Fruit fly (Drosophila melanogaster): Measurements from ENCODE around the gene RhoGAP92B.

The RhoGAP92B gene

DNA sequence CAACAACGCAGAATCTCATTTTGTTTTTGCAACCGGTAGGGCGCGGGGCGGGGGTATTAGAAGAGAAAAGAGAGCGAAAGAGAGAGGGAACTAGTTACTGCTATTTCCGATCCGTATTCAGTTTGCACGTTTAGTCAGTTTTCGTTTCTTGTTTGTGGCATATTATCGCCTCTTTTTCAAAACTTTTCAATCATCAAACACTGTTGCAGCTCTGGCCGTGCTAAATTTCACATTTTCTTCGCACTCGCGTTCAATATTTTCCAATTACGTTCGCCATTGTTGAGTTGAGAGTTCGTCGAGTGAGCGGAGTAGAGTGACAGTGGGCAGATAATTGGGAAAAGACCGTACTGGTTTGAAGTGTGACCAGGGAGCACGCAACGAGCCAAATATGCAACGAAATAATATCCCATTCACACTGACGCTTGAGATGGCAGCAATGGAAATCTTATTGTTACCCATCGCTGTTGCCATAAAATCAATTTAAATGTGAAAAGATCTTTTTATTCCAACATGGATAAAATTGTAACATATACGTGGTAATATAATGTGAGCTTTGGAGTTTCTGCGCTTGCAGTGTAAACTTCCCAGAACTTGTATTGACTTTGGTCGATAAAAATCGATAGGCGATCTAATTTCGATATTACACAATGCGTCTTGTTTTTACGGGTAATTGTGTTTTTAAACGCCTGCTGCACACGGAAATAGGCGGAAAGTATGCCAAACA lies 43.8 kb upstream of the RhoGAP92B start, which contains the start of the genes Ire1 and Mrm2 (continued):
- TF ChIP-seq ham (GFP tag; IDR thresholded peaks at IDR 0.05) (no peak), NFAT (GFP tag; IDR thresholded peaks at IDR 0.05) (peak; percentile 81), danr (GFP tag; IDR thresholded peaks at IDR 0.05) (peak; percentile 46; the same call in 1 of the 2 replicates), esg (GFP tag; conservative IDR thresholded peaks at IDR 0.05) (peak; percentile 75), nerfin-1 (tag; optimal IDR thresholded peaks at IDR 0.05) (peak; percentile 59), CG7786 (GFP tag; optimal IDR thresholded peaks at IDR 0.05) (peak; percentile 86), dysf (GFP tag; IDR thresholded peaks at IDR 0.05) (peak; percentile 84), salm (tag; optimal IDR thresholded peaks at IDR 0.05) (peak; percentile 21), lilli (GFP tag; optimal IDR thresholded peaks at IDR 0.05) (peak; percentile 91), CG33557 (GFP tag; optimal IDR thresholded peaks at IDR 0.05) (peak; percentile 66), toy (GFP tag; IDR thresholded peaks at IDR 0.05) (no peak; the same call in 1 of the 2 replicates), Dip2 (GFP tag; IDR thresholded peaks at IDR 0.05) (no peak), BEAF-32 (GFP tag; optimal IDR thresholded peaks at IDR 0.05) (peak; percentile 89), GATAe (GFP tag; conservative IDR thresholded peaks at IDR 0.05) (peak; percentile 39; the same call in 1 of the 2 replicates), aop (GFP tag; IDR thresholded peaks at IDR 0.05) (no peak), CG11456 (GFP tag; IDR thresholded peaks at IDR 0.05) (peak; percentile 89), CG12071 (GFP tag; optimal IDR thresholded peaks at IDR 0.05) (no peak), tup (GFP tag; optimal IDR thresholded peaks at IDR 0.05) (no peak), sqz (GFP tag; optimal IDR thresholded peaks at IDR 0.05) (no peak), lov (optimal IDR thresholded peaks at IDR 0.05) (no peak), lov (GFP tag; IDR thresholded peaks at IDR 0.05) (peak; percentile 74; the same call in 1 of the 3 replicates), tio (GFP tag; optimal IDR thresholded peaks at IDR 0.05) (peak; percentile 49), cad (GFP tag; optimal IDR thresholded peaks at IDR 0.05) (no peak), CG3407 (GFP tag; optimal IDR thresholded peaks at IDR 0.05) (peak; percentile 67), D (optimal IDR thresholded peaks at IDR 0.05) (no peak), D (GFP tag; optimal IDR thresholded peaks at IDR 0.05) (peak; percentile 53), gsb-n (tag; optimal IDR thresholded peaks at IDR 0.05) (peak; percentile 78), az2 (GFP tag; optimal IDR thresholded peaks at IDR 0.05) (peak; percentile 80), CG8765 (GFP tag; IDR thresholded peaks at IDR 0.05) (peak; percentile 76), CG5953 (GFP tag; IDR thresholded peaks at IDR 0.05) (no peak), Deaf1 (tag; optimal IDR thresholded peaks at IDR 0.05) (peak; percentile 29), dati (GFP tag; IDR thresholded peaks at IDR 0.05) (no peak), C15 (GFP tag; IDR thresholded peaks at IDR 0.05) (no peak), z (GFP tag; IDR thresholded peaks at IDR 0.05) (0 out of 3 replicates have a peak, but pooled peaks have one; percentile 26), tll (GFP tag; optimal IDR thresholded peaks at IDR 0.05) (peak; percentile 75 to 95), Dip3 (GFP tag; optimal IDR thresholded peaks at IDR 0.05) (peak; percentile 88), pb (GFP tag; optimal IDR thresholded peaks at IDR 0.05) (peak; percentile 82), caup (GFP tag; optimal IDR thresholded peaks at IDR 0.05; ENCODE audit: severe bottlenecking) (peak; percentile 68), Mes4 (GFP tag; optimal IDR thresholded peaks at IDR 0.05) (peak; percentile 65), CG14014 (GFP tag; IDR thresholded peaks at IDR 0.05) (peak; percentile 83), CG18476 (GFP tag; optimal IDR thresholded peaks at IDR 0.05) (peak; percentile 62), CG4282 (GFP tag; optimal IDR thresholded peaks at IDR 0.05) (peak; percentile 77), CG16815 (GFP tag; optimal IDR thresholded peaks at IDR 0.05) (peak; percentile 80), CG31441 (GFP tag; IDR thresholded peaks at IDR 0.05) (peak; percentile 69), CG16779 (GFP tag; IDR thresholded peaks at IDR 0.05) (peak; percentile 77; the same call in 1 of the 2 replicates), grn (GFP tag; optimal IDR thresholded peaks at IDR 0.05) (peak; percentile 53), NK7.1 (GFP tag; optimal IDR thresholded peaks at IDR 0.05) (peak; percentile 62), unc-4 (GFP tag; IDR thresholded peaks at IDR 0.05; ENCODE audit: partially characterized antibody) (peak; percentile 79), cg (GFP tag; optimal IDR thresholded peaks at IDR 0.05) (no peak), Eip74EF (GFP tag; optimal IDR thresholded peaks at IDR 0.05) (peak in 1 of 2 experiments; percentile 98)

Data from whole organism, embryonic.